Fruit fly (Drosophila melanogaster) whole organism, embryonic: ENCODE measurements around the gene mRpL24.

ENCODE experiments used
- B-H1 ChIP-seq: fragments of 200-800 bp; sonication (Bioruptor generic); IDR thresholded peaks from 3 replicates; pipeline ENCODE4 v1.3.6; 2022; ENCODE audit warnings: missing biosample characterization, missing genetic modification characterization
- CG10209 ChIP-seq: fragments of 200-800 bp; sonication (Bioruptor generic); optimal IDR thresholded peaks from 3 replicates; lab custom pipeline; 2017; ENCODE audit warnings: missing biosample characterization, mild to moderate bottlenecking, missing genetic modification characterization, missing genetic modification reagents
- CG12155 ChIP-seq: fragments of 200-800 bp; sonication (Bioruptor generic); optimal IDR thresholded peaks from 3 replicates; lab custom pipeline; 2016; ENCODE audit warnings: missing biosample characterization, missing genetic modification characterization
- CG17361 ChIP-seq: fragments of 200-800 bp; sonication (Bioruptor generic); IDR thresholded peaks from 3 replicates; pipeline ENCODE4 v1.3.6; 2022; ENCODE audit warnings: missing biosample characterization, missing genetic modification characterization
- CG18011 ChIP-seq: fragments of 200-800 bp; sonication (Bioruptor generic); optimal IDR thresholded peaks from 2 replicates; lab custom pipeline; 2017; ENCODE audit warnings: missing biosample characterization, missing genetic modification characterization, mild to moderate bottlenecking, moderate library complexity, missing genotype
- CG1832 ChIP-seq: fragments of 200-800 bp; sonication (Bioruptor generic); optimal IDR thresholded peaks from 2 replicates; lab custom pipeline; 2017; ENCODE audit warnings: missing biosample characterization, mild to moderate bottlenecking, missing genetic modification characterization, inconsistent platforms
- CG31224 ChIP-seq: fragments of 200-800 bp; sonication (Bioruptor generic); IDR thresholded peaks from 2 replicates; pipeline ENCODE4 v1.3.6; 2022; ENCODE audit warnings: missing biosample characterization, missing genetic modification characterization
- CG32772 ChIP-seq: fragments of 200-800 bp; sonication (Bioruptor generic); IDR thresholded peaks from 2 replicates; pipeline ENCODE4 v1.3.6; 2022; ENCODE audit warnings: missing biosample characterization, missing genetic modification characterization
- CG3281 ChIP-seq: fragments of 200-800 bp; sonication (Bioruptor generic); optimal IDR thresholded peaks from 3 replicates; lab custom pipeline; 2017; ENCODE audit warnings: missing biosample characterization, mild to moderate bottlenecking, missing genetic modification characterization
- CG5245 ChIP-seq: fragments of 200-800 bp; sonication (Bioruptor generic); optimal IDR thresholded peaks from 3 replicates; lab custom pipeline; 2016; ENCODE audit warnings: missing biosample characterization, missing genetic modification characterization
- CG6254 ChIP-seq: fragments of 200-800 bp; sonication (Bioruptor generic); optimal IDR thresholded peaks from 3 replicates; lab custom pipeline; 2017; ENCODE audit warnings: mild to moderate bottlenecking, missing biosample characterization, missing genetic modification reagents, missing genetic modification characterization
- D ChIP-seq, 2 experiments: fragments of 200-800 bp in 1 of 2; fragments of >200 bp in 1 of 2; sonication (Bioruptor generic) in 1 of 2; optimal IDR thresholded peaks; 2 replicates in 1 of 2; 3 replicates in 1 of 2; lab custom pipeline; 2017; ENCODE audit warnings: mild to moderate bottlenecking in 1 of 2, missing biosample characterization in 1 of 2, missing genetic modification characterization in 1 of 2, missing genetic modification reagents in 1 of 2
- D19A ChIP-seq: fragments of 200-800 bp; optimal IDR thresholded peaks from 3 replicates; lab custom pipeline; 2019; ENCODE audit warnings: missing biosample characterization, mild to moderate bottlenecking, missing genetic modification characterization, moderate library complexity
- Dbx ChIP-seq: fragments of 200-800 bp; sonication (Bioruptor generic); IDR thresholded peaks from 3 replicates; pipeline ENCODE4 v1.3.6; 2022; ENCODE audit warnings: missing biosample characterization, missing genetic modification characterization
- Dip2 ChIP-seq: fragments of 200-800 bp; sonication (Bioruptor generic); IDR thresholded peaks from 2 replicates; pipeline ENCODE4 v1.3.6; 2022; ENCODE audit warnings: missing biosample characterization, missing genetic modification characterization
- Dp ChIP-seq: fragments of 200-800 bp; sonication (Bioruptor generic); optimal IDR thresholded peaks from 2 replicates; lab custom pipeline; 2018; ENCODE audit warnings: missing biosample characterization, mild to moderate bottlenecking, missing genetic modification characterization, moderate library complexity
- E2f1 ChIP-seq: fragments of 200-800 bp; sonication (Bioruptor generic); IDR thresholded peaks from 2 replicates; pipeline ENCODE4 v1.3.6; 2022; ENCODE audit warnings: missing biosample characterization, missing genetic modification characterization
- E2f2 ChIP-seq: fragments of 200-800 bp; sonication (Bioruptor generic); IDR thresholded peaks from 2 replicates; pipeline ENCODE4 v1.3.6; 2022; ENCODE audit warnings: missing biosample characterization, missing genetic modification characterization
- Ets97D ChIP-seq: fragments of 200-800 bp; sonication (Bioruptor generic); optimal IDR thresholded peaks from 3 replicates; lab custom pipeline; 2016; ENCODE audit warnings: missing biosample characterization, missing genetic modification characterization
- HLH3B ChIP-seq: fragments of 200-800 bp; sonication (Bioruptor generic); IDR thresholded peaks from 2 replicates; pipeline ENCODE4 v1.3.6; 2022; ENCODE audit warnings: missing biosample characterization, missing genetic modification characterization
- Hr51 ChIP-seq, 2 experiments: fragments of 200-800 bp; sonication (Bioruptor generic); optimal IDR thresholded peaks; 2 replicates in 1 of 2; 3 replicates in 1 of 2; lab custom pipeline; 2016 to 2018; ENCODE audit warnings: missing biosample characterization in 2 of 2, missing genetic modification characterization in 2 of 2, mild to moderate bottlenecking in 1 of 2, moderate library complexity in 1 of 2
- Med ChIP-seq: fragments of 200-800 bp; sonication (Bioruptor generic); peaks from one replicate; lab custom pipeline; 2016; ENCODE audit warnings: missing biosample characterization, missing genetic modification characterization, mild to moderate bottlenecking, inconsistent platforms, moderate library complexity
- NFAT ChIP-seq: fragments of 200-800 bp; sonication (Bioruptor generic); IDR thresholded peaks from 2 replicates; pipeline ENCODE4 v1.3.6; 2022; ENCODE audit warnings: missing biosample characterization, missing genetic modification characterization
- Taf1 ChIP-seq: fragments of 200-800 bp; sonication (Bioruptor generic); IDR thresholded peaks from 2 replicates; pipeline ENCODE4 v1.3.6; 2022; ENCODE audit warnings: missing biosample characterization, missing genetic modification characterization
- Xrp1 ChIP-seq: fragments of 200-800 bp; sonication (Bioruptor generic); IDR thresholded peaks from 2 replicates; pipeline ENCODE4 v1.3.6; 2022; ENCODE audit warnings: missing biosample characterization, missing genetic modification characterization
- dmrt99B ChIP-seq: fragments of 200-800 bp; sonication (Bioruptor generic); optimal IDR thresholded peaks from 2 replicates; lab custom pipeline; 2018; ENCODE audit warnings: missing biosample characterization, mild to moderate bottlenecking, missing genetic modification characterization, moderate library complexity
- ems ChIP-seq: fragments of 200-800 bp; sonication (Bioruptor generic); optimal IDR thresholded peaks from 3 replicates; lab custom pipeline; 2016; ENCODE audit warnings: missing biosample characterization, missing genetic modification characterization
- eyg ChIP-seq: fragments of 200-800 bp; sonication (Bioruptor generic); optimal IDR thresholded peaks from 3 replicates; lab custom pipeline; 2016; ENCODE audit warnings: missing biosample characterization, missing genetic modification characterization
- fu2 ChIP-seq: fragments of 200-800 bp; sonication (Bioruptor generic); optimal IDR thresholded peaks from 2 replicates; lab custom pipeline; 2016; ENCODE audit warnings: missing biosample characterization, missing genetic modification characterization
- ham ChIP-seq: fragments of 200-800 bp; sonication (Bioruptor generic); IDR thresholded peaks from 2 replicates; pipeline ENCODE4 v1.3.6; 2022; ENCODE audit warnings: missing biosample characterization, missing genetic modification characterization
- hbn ChIP-seq: fragments of 200-800 bp; sonication (Bioruptor generic); IDR thresholded peaks from 2 replicates; pipeline ENCODE4 v1.3.6; 2022; ENCODE audit warnings: missing biosample characterization, missing genetic modification characterization; ENCODE audit not compliant: partially characterized antibody
- jumu ChIP-seq: fragments of 200-800 bp; sonication (Bioruptor generic); optimal IDR thresholded peaks from 3 replicates; lab custom pipeline; 2016; ENCODE audit warnings: missing biosample characterization, missing genetic modification characterization
- lilli ChIP-seq: fragments of 200-800 bp; sonication (Bioruptor generic); optimal IDR thresholded peaks from 3 replicates; lab custom pipeline; 2016; ENCODE audit warnings: missing biosample characterization, missing genetic modification characterization
- nom ChIP-seq: fragments of 200-800 bp; sonication (Bioruptor generic); optimal IDR thresholded peaks from 2 replicates; lab custom pipeline; 2017; ENCODE audit warnings: missing biosample characterization, missing genetic modification characterization, mild to moderate bottlenecking, moderate library complexity, missing genetic modification reagents
- oc ChIP-seq: fragments of 200-800 bp; sonication (Bioruptor generic); optimal IDR thresholded peaks from 2 replicates; lab custom pipeline; 2018; ENCODE audit warnings: missing biosample characterization, mild to moderate bottlenecking, missing genetic modification characterization, moderate library complexity
- pnt ChIP-seq: fragments of 200-800 bp; sonication (Bioruptor generic); optimal IDR thresholded peaks from 3 replicates; lab custom pipeline; 2016; ENCODE audit warnings: missing biosample characterization, missing genetic modification characterization
- pum ChIP-seq: fragments of 200-800 bp; sonication (Bioruptor generic); optimal IDR thresholded peaks from 2 replicates; lab custom pipeline; 2016; ENCODE audit warnings: missing biosample characterization, missing genetic modification characterization
- pzg ChIP-seq: fragments of 200-800 bp; sonication (Bioruptor generic); optimal IDR thresholded peaks from 3 replicates; lab custom pipeline; 2018; ENCODE audit warnings: missing biosample characterization, mild to moderate bottlenecking, missing genetic modification characterization, moderate library complexity
- repo ChIP-seq: fragments of 200-800 bp; sonication (Bioruptor generic); optimal IDR thresholded peaks from 2 replicates; lab custom pipeline; 2016; ENCODE audit warnings: missing biosample characterization, missing genetic modification characterization
- scrt ChIP-seq: fragments of 200-800 bp; sonication (Bioruptor generic); optimal IDR thresholded peaks from 2 replicates; lab custom pipeline; 2018; ENCODE audit warnings: missing biosample characterization, mild to moderate bottlenecking, missing genetic modification characterization, moderate library complexity
- stc ChIP-seq: fragments of 200-800 bp; sonication (Bioruptor generic); IDR thresholded peaks from 2 replicates; pipeline ENCODE4 v1.3.6; 2022; ENCODE audit warnings: missing biosample characterization, missing genetic modification characterization
- tgo ChIP-seq: fragments of 200-800 bp; sonication (Bioruptor generic); IDR thresholded peaks from 3 replicates; pipeline ENCODE4 v1.3.6; 2022; ENCODE audit warnings: missing biosample characterization, missing genetic modification characterization
- tin ChIP-seq: fragments of 200-800 bp; sonication (Bioruptor generic); optimal IDR thresholded peaks from 3 replicates; lab custom pipeline; 2016; ENCODE audit warnings: missing biosample characterization, missing genetic modification characterization
- tup ChIP-seq: fragments of 200-800 bp; sonication (Bioruptor generic); optimal IDR thresholded peaks from 2 replicates; lab custom pipeline; 2016; ENCODE audit warnings: missing biosample characterization, mild to moderate bottlenecking, missing genetic modification characterization, moderate library complexity
- twi ChIP-seq: fragments of 200-800 bp; optimal IDR thresholded peaks from 2 replicates; lab custom pipeline; 2019; ENCODE audit warnings: missing biosample characterization, mild to moderate bottlenecking, missing genetic modification characterization, moderate library complexity
- vvl ChIP-seq: fragments of 200-800 bp; sonication (Bioruptor generic); IDR thresholded peaks from 2 replicates; pipeline ENCODE4 v1.3.6; 2022; ENCODE audit warnings: missing biosample characterization, missing genetic modification characterization

The mRpL24 gene

dm6 chr2L:4979138-4979537 is 34.0 kb upstream of the mRpL24 start, which contains the start of gene CG8891 (continued):
- no peak for TF ChIP-seq tin (GFP tag; lab: Kevin White, UChicago)
- TF ChIP-seq dmrt99B (tag; lab: Kevin White, UChicago), result no peak
- TF ChIP-seq nom (GFP tag; lab: Kevin White, UChicago), result no peak
- TF ChIP-seq pnt (GFP tag; lab: Kevin White, UChicago), result no peak
- no peak for TF ChIP-seq twi
- no peak for TF ChIP-seq CG12155
- no peak for TF ChIP-seq D19A
- TF ChIP-seq vvl (GFP tag; lab: Robert Waterston, UW), result no peak
- TF ChIP-seq pzg, result peak; percentile 8
- no peak for TF ChIP-seq tgo (GFP tag; lab: Robert Waterston, UW)
- TF ChIP-seq CG17361, result no peak
- no peak for TF ChIP-seq Dip2 (GFP tag; lab: Robert Waterston, UW)
- no peak for TF ChIP-seq lilli (GFP tag; lab: Kevin White, UChicago)
- TF ChIP-seq scrt, result no peak
- TF ChIP-seq CG18011, result peak; percentile 17
- no peak for TF ChIP-seq CG5245 (GFP tag; lab: Kevin White, UChicago)
- TF ChIP-seq NFAT (GFP tag; lab: Robert Waterston, UW), result no peak
- no peak for TF ChIP-seq Hr51 (GFP tag; optimal IDR thresholded peaks at IDR 0.05; lab: Kevin White, UChicago)
- TF ChIP-seq Xrp1 (GFP tag; lab: Robert Waterston, UW), result no peak
- no peak for TF ChIP-seq B-H1 (GFP tag; lab: Robert Waterston, UW)
- TF ChIP-seq ham, result no peak
- no peak for TF ChIP-seq CG31224 (GFP tag; lab: Robert Waterston, UW)
- TF ChIP-seq Taf1 (GFP tag; lab: Robert Waterston, UW), result no peak
- TF ChIP-seq Dp (GFP tag; lab: Kevin White, UChicago), result peak; percentile 77
- no peak for TF ChIP-seq fu2 (GFP tag; lab: Kevin White, UChicago)
- TF ChIP-seq tup (GFP tag; lab: Kevin White, UChicago), result no peak
- TF ChIP-seq stc, result no peak
- TF ChIP-seq HLH3B, result no peak
- no peak for TF ChIP-seq Ets97D (GFP tag; lab: Kevin White, UChicago)
- no peak for TF ChIP-seq E2f1 (GFP tag; lab: Robert Waterston, UW)
- no peak for TF ChIP-seq repo (GFP tag; lab: Kevin White, UChicago)
- TF ChIP-seq CG1832, result no peak
- TF ChIP-seq jumu, result no peak
- peak; percentile 97 for TF ChIP-seq CG6254 (GFP tag; lab: Kevin White, UChicago)
- TF ChIP-seq ems (GFP tag; lab: Kevin White, UChicago), result no peak
- no peak for TF ChIP-seq oc (tag; lab: Kevin White, UChicago)
- TF ChIP-seq pum, result no peak
- TF ChIP-seq D (optimal IDR thresholded peaks at IDR 0.05; lab: Kevin White, UChicago), result no peak
- no peak for TF ChIP-seq D (GFP tag; optimal IDR thresholded peaks at IDR 0.05; lab: Kevin White, UChicago)
- TF ChIP-seq eyg (GFP tag; lab: Kevin White, UChicago), result no peak
- no peak for TF ChIP-seq hbn (GFP tag; lab: Robert Waterston, UW)
- TF ChIP-seq CG3281 (GFP tag; lab: Kevin White, UChicago), result peak; percentile 83
- TF ChIP-seq E2f2 (GFP tag; lab: Robert Waterston, UW), result peak; percentile 88
- TF ChIP-seq CG10209 (GFP tag; lab: Kevin White, UChicago), result no peak
- peak; percentile 25 for TF ChIP-seq Med
- TF ChIP-seq CG32772 (GFP tag; lab: Robert Waterston, UW), result no peak
- TF ChIP-seq Dbx (GFP tag; lab: Robert Waterston, UW), result no peak
- TF ChIP-seq, all 482 proteins: peak for 11
